Fruit fly (Drosophila melanogaster): ENCODE measurements around the gene O-fut2.

Gene O-fut2

dm6 chrX:1464033-1464432 lies 1.8 kb downstream of the O-fut2 start, which contains the start of gene Ns3:
Ns3 (minus strand) TSS chrX:1464220.
- TF ChIP-seq cwo (GFP tag; optimal IDR thresholded peaks at IDR 0.05) (peak; percentile 54), CG12659 (GFP tag; optimal IDR thresholded peaks at IDR 0.05) (peak; percentile 15), zen2 (GFP tag; IDR thresholded peaks at IDR 0.05; ENCODE audit: partially characterized antibody) (peak; percentile 89), HLH4C (GFP tag; IDR thresholded peaks at IDR 0.05; ENCODE audit: partially characterized antibody) (peak; percentile 94), MBD-R2 (GFP tag; IDR thresholded peaks at IDR 0.05) (peak; percentile 70), Myb (GFP tag; optimal IDR thresholded peaks at IDR 0.05) (peak; percentile 62), lbe (GFP tag; optimal IDR thresholded peaks at IDR 0.05) (no peak), CG17829 (tag; optimal IDR thresholded peaks at IDR 0.05) (peak; percentile 18), knrl (GFP tag; IDR thresholded peaks at IDR 0.05; ENCODE audit: partially characterized antibody) (peak; percentile 71; the same call in 2 of the 3 replicates), dimm (GFP tag; IDR thresholded peaks at IDR 0.05) (no peak), nerfin-2 (GFP tag; IDR thresholded peaks at IDR 0.05; ENCODE audit: partially characterized antibody) (peak; percentile 82), tna (GFP tag; IDR thresholded peaks at IDR 0.05; ENCODE audit: partially characterized antibody) (peak; percentile 87), bbx (GFP tag; IDR thresholded peaks at IDR 0.05; ENCODE audit: partially characterized antibody) (peak; percentile 89), CG15479 (GFP tag; optimal IDR thresholded peaks at IDR 0.05) (peak; percentile 2), sug (tag; optimal IDR thresholded peaks at IDR 0.05) (peak; percentile 1), CG14710 (tag; optimal IDR thresholded peaks at IDR 0.05) (peak; percentile 50), gfzf (GFP tag; optimal IDR thresholded peaks at IDR 0.05) (peak; percentile 40), CG7963 (GFP tag; IDR thresholded peaks at IDR 0.05; ENCODE audit: partially characterized antibody) (peak; percentile 91), mld (GFP tag; IDR thresholded peaks at IDR 0.05; ENCODE audit: partially characterized antibody) (peak; percentile 77; the same call in 2 of the 3 replicates), Sin3A (optimal IDR thresholded peaks at IDR 0.05) (peak; percentile 32), grn (GFP tag; optimal IDR thresholded peaks at IDR 0.05) (no peak), Sry-δ (GFP tag; optimal IDR thresholded peaks at IDR 0.05) (peak; percentile 78), vnd (GFP tag; IDR thresholded peaks at IDR 0.05; ENCODE audit: partially characterized antibody) (peak; percentile 84), stwl (tag; optimal IDR thresholded peaks at IDR 0.05) (peak; percentile 62), CG42726 (GFP tag; IDR thresholded peaks at IDR 0.05; ENCODE audit: partially characterized antibody) (peak; percentile 71; the same call in 1 of the 2 replicates), ftz-f1 (GFP tag; optimal IDR thresholded peaks at IDR 0.05) (no peak), BEAF-32 (GFP tag; optimal IDR thresholded peaks at IDR 0.05) (peak; percentile 82), Max (GFP tag; optimal IDR thresholded peaks at IDR 0.05) (peak; percentile 72), hbn (GFP tag; IDR thresholded peaks at IDR 0.05; ENCODE audit: partially characterized antibody) (peak; percentile 85), CG3163 (GFP tag; optimal IDR thresholded peaks at IDR 0.05) (no peak), CG34224 (GFP tag; IDR thresholded peaks at IDR 0.05; ENCODE audit: partially characterized antibody) (peak; percentile 91), Dref (GFP tag; IDR thresholded peaks at IDR 0.05) (peak; percentile 96), chinmo (GFP tag; IDR thresholded peaks at IDR 0.05; ENCODE audit: partially characterized antibody) (peak; percentile 88), YL-1 (GFP tag; optimal IDR thresholded peaks at IDR 0.05) (peak; percentile 63), MTF-1 (GFP tag; optimal IDR thresholded peaks at IDR 0.05; ENCODE audit: borderline replicate concordance) (no peak), Mes4 (GFP tag; optimal IDR thresholded peaks at IDR 0.05) (no peak), amos (GFP tag; IDR thresholded peaks at IDR 0.05; ENCODE audit: partially characterized antibody) (peak; percentile 88), pb (GFP tag; optimal IDR thresholded peaks at IDR 0.05) (no peak), dm (GFP tag; optimal IDR thresholded peaks at IDR 0.05) (peak; percentile 93), Hr51 (GFP tag; optimal IDR thresholded peaks at IDR 0.05) (no peak), CG4617 (GFP tag; optimal IDR thresholded peaks at IDR 0.05; ENCODE audit: borderline replicate concordance) (peak; percentile 9), CG17612 (GFP tag; IDR thresholded peaks at IDR 0.05) (no peak), Dll (GFP tag; IDR thresholded peaks at IDR 0.05; ENCODE audit: partially characterized antibody) (peak; percentile 85), MESR4 (GFP tag; optimal IDR thresholded peaks at IDR 0.05) (peak; percentile 71), otp (GFP tag; IDR thresholded peaks at IDR 0.05) (no peak), inv (GFP tag; IDR thresholded peaks at IDR 0.05; ENCODE audit: partially characterized antibody) (peak; percentile 73), CG1603 (tag; optimal IDR thresholded peaks at IDR 0.05) (peak; percentile 76), crp (GFP tag; optimal IDR thresholded peaks at IDR 0.05) (peak in 1 of 2 experiments; percentile 37)
